Worm (Caenorhabditis elegans): Measurements from ENCODE around the gene C06E8.5.

C06E8.5 gene

DNA sequence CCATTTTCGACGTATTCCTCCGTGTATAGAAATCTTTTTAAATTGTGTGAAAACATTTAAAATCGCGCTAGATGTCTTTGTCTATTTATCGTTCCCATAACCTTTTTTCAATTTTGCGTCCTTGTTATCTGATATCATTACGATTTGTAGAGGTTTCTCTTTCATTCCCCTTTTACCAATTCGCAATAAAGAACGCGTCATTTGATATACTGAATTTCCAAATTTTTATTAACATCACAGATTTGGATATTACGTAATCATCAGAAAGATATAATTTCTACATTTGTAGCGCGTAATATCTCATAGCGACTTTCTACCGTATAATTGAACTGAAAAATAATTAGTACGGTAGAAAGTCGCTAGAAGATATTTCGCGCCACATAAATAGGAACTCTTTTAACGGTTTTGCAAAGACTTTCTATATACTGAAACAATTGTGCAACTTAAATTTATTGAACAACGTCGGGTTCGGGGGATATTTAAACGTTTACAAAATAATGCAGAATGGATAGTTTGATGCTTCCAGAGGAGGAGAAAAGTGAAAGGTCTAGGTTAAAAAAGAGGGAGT is 46.5 kb downstream of the C06E8.5 start:
- TF ChIP-seq mls-2 (tag; optimal IDR thresholded peaks at IDR 0.05) (no peak), zip-8 (tag; optimal IDR thresholded peaks at IDR 0.05) (peak; percentile 91), ceh-83 (GFP tag; optimal IDR thresholded peaks at IDR 0.05) (no peak)

DNA sequence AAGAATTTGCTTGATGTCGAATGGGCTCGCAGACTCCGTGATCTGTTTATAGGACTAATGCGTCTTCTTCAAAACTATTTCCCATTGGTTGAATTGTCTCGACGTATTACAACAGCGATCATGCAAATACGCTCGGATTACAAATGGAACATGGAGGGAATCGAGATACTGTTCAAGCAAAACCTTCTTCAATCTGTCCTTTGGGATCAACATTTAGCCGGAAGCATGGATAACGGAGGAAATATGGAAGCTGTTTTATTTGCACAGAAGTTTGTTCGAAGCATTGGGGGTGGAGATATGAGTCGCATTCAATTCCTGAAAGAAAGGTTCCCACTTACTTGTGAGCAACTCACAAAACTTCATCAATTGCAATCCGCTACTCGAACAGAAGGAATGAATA is 49.5 kb downstream of the C06E8.5 start:
- no peak for TF ChIP-seq blmp-1 (tag; optimal IDR thresholded peaks at IDR 0.05)
- TF ChIP-seq nhr-2 (tag; optimal IDR thresholded peaks at IDR 0.05) = no peak
- no peak for TF ChIP-seq ham-2 (GFP tag; optimal IDR thresholded peaks at IDR 0.05)
- no peak for TF ChIP-seq ztf-11 (tag; optimal IDR thresholded peaks at IDR 0.05)

DNA sequence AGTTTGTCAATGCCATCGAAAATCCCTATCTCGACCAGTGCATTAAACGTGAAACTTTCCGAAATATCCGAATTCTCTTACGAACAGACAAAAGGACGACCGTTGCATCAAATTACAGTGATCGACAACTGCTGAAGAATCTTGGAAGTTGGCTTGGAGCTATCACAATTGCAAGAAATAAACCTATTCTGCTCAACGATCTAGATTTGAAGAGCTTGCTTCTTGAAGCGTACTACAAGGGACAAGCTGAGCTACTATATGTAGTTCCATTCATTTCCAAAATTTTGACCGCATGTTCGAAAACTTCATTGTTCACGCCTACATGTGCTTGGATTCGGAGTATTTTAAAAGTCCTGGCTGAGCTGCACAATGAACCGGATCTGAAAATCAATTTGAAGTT is 51.3 kb downstream of the C06E8.5 start:
- TF ChIP-seq unc-62 (GFP tag; optimal IDR thresholded peaks at IDR 0.05) (no peak), elt-3 (tag; optimal IDR thresholded peaks at IDR 0.05) (no peak), sptf-1 (tag; optimal IDR thresholded peaks at IDR 0.05) (no peak), ham-2 (GFP tag; optimal IDR thresholded peaks at IDR 0.05) (no peak)

DNA sequence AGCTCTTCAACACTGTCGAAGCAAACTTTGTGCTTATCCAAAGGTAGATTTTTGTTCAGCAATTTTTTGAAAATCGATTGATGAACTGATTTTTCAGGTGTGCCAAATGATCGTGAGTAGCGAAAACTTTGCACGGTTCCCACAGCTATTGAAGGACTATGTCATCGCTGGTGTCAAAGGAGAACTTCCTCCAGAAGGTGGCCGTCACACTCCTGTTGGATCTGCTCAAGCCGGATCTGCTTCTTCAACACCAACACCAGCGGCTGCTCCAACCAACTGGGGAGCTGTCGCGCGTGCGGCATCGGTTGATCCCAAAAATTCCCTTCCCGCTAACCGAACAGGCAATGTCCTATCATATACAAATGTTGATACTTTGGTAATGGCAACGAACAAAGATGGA is 51.9 kb downstream of the C06E8.5 start:
- TF ChIP-seq sptf-1 (tag; optimal IDR thresholded peaks at IDR 0.05) (no peak), ces-1 (GFP tag; optimal IDR thresholded peaks at IDR 0.05) (no peak), zip-8 (tag; optimal IDR thresholded peaks at IDR 0.05) (no peak), elt-3 (tag; optimal IDR thresholded peaks at IDR 0.05) (no peak), blmp-1 (tag; optimal IDR thresholded peaks at IDR 0.05) (no peak), ztf-11 (tag; optimal IDR thresholded peaks at IDR 0.05) (no peak), ceh-43 (GFP tag; optimal IDR thresholded peaks at IDR 0.05) (no peak)
